Worm (Caenorhabditis elegans) whole organism, L2 larva: ENCODE measurements around the gene F44F4.9.
"Not testable (repeated sequence)": the region's sequence is repeated elsewhere in the genome, so short reads cannot be mapped to it uniquely, and the experiment has no call there.

Experiments used
- F13H6.1 ChIP-seq: sonication (generic microtip); optimal IDR thresholded peaks from 2 replicates; lab custom pipeline; 2016; ENCODE audit warnings: missing genetic modification characterization, missing compliant biosample characterization
- Y55F3AM.14 ChIP-seq: fragments of 200-800 bp; sonication (Bioruptor generic); optimal IDR thresholded peaks from 2 replicates; lab custom pipeline; 2018; ENCODE audit warnings: mild to moderate bottlenecking, missing genetic modification characterization, missing compliant biosample characterization
- ZK546.5 ChIP-seq: sonication (generic microtip); optimal IDR thresholded peaks from 2 replicates; lab custom pipeline; 2017; ENCODE audit warnings: missing biosample characterization, missing genetic modification characterization
- alr-1 ChIP-seq: fragments of 150-350 bp; optimal IDR thresholded peaks from 2 replicates; lab custom pipeline; 2014; ENCODE audit warnings: missing biosample characterization, missing genetic modification characterization
- aly-2 ChIP-seq: fragments of 150-350 bp; optimal IDR thresholded peaks from 2 replicates; lab custom pipeline; 2014; ENCODE audit warnings: missing biosample characterization, missing genetic modification characterization
- ama-1 ChIP-seq: fragments of 150-350 bp; optimal IDR thresholded peaks from 2 replicates; lab custom pipeline; 2018; ENCODE audit warnings: inconsistent platforms
- blmp-1 ChIP-seq: sonication (generic microtip); optimal IDR thresholded peaks from 2 replicates; lab custom pipeline; 2017; ENCODE audit warnings: missing genetic modification characterization, mild to moderate bottlenecking, missing compliant biosample characterization, antibody characterized with exemption, moderate library complexity; ENCODE audit not compliant: insufficient read depth
- ceh-16 ChIP-seq: fragments of 150-350 bp; optimal IDR thresholded peaks from 2 replicates; lab custom pipeline; 2014; ENCODE audit warnings: missing biosample characterization, missing genetic modification characterization
- crh-2 ChIP-seq: sonication (generic microtip); optimal IDR thresholded peaks from 2 replicates; lab custom pipeline; 2017; ENCODE audit warnings: missing biosample characterization, missing genetic modification characterization
- dmd-4 ChIP-seq: sonication (generic microtip); optimal IDR thresholded peaks from 2 replicates; lab custom pipeline; 2017; ENCODE audit warnings: missing biosample characterization, missing genetic modification characterization
- elt-3 ChIP-seq: sonication (generic microtip); optimal IDR thresholded peaks from 2 replicates; lab custom pipeline; 2017; ENCODE audit warnings: missing biosample characterization, missing genetic modification characterization
- fos-1 ChIP-seq: fragments of 150-350 bp; optimal IDR thresholded peaks from 2 replicates; lab custom pipeline; 2014; ENCODE audit warnings: missing biosample characterization, missing genetic modification characterization
- mab-5 ChIP-seq: fragments of 150-350 bp; optimal IDR thresholded peaks from 2 replicates; lab custom pipeline; 2014; ENCODE audit warnings: missing biosample characterization, missing genetic modification characterization
- nhr-12 ChIP-seq: fragments of 150-350 bp; optimal IDR thresholded peaks from 2 replicates; lab custom pipeline; 2014; ENCODE audit warnings: missing biosample characterization, missing genetic modification characterization
- nhr-129 ChIP-seq: fragments of 150-350 bp; optimal IDR thresholded peaks from 2 replicates; lab custom pipeline; 2014; ENCODE audit warnings: missing biosample characterization, missing genetic modification characterization
- nhr-23 ChIP-seq: fragments of 150-350 bp; optimal IDR thresholded peaks from 2 replicates; lab custom pipeline; 2014; ENCODE audit warnings: missing biosample characterization, missing genetic modification reagents, missing genetic modification characterization
- nhr-237 ChIP-seq: fragments of 150-350 bp; optimal IDR thresholded peaks from 2 replicates; lab custom pipeline; 2014; ENCODE audit warnings: missing biosample characterization, missing genetic modification characterization
- peb-1 ChIP-seq: fragments of 150-350 bp; optimal IDR thresholded peaks from 2 replicates; lab custom pipeline; 2014; ENCODE audit warnings: missing biosample characterization, missing genetic modification characterization
- skn-1 ChIP-seq: sonication (generic microtip); optimal IDR thresholded peaks from 2 replicates; lab custom pipeline; 2017; ENCODE audit warnings: missing biosample characterization, missing genetic modification characterization
- snpc-4 ChIP-seq: fragments of 150-350 bp; optimal IDR thresholded peaks from 2 replicates; lab custom pipeline; 2014; ENCODE audit warnings: missing biosample characterization, missing genetic modification characterization
- unc-55 ChIP-seq: fragments of 150-350 bp; sonication (generic microtip); optimal IDR thresholded peaks from 3 replicates; lab custom pipeline; 2014; ENCODE audit warnings: missing biosample characterization, missing genetic modification reagents, missing genetic modification characterization
- zag-1 ChIP-seq: fragments of 150-350 bp; optimal IDR thresholded peaks from 2 replicates; lab custom pipeline; 2014; ENCODE audit warnings: missing biosample characterization, missing genetic modification characterization
- ztf-1 ChIP-seq: fragments of 200-800 bp; sonication (Bioruptor generic); conservative IDR thresholded peaks from 2 replicates; pipeline ENCODE4 v1.3.6; 2022; ENCODE audit warnings: missing genetic modification characterization, missing compliant biosample characterization
- ztf-11 ChIP-seq: sonication (generic microtip); optimal IDR thresholded peaks from 2 replicates; lab custom pipeline; 2017; ENCODE audit warnings: missing biosample characterization, missing genetic modification characterization
- ztf-4 ChIP-seq: fragments of 150-350 bp; optimal IDR thresholded peaks from 2 replicates; lab custom pipeline; 2014; ENCODE audit warnings: missing biosample characterization, missing genetic modification characterization

The F44F4.9 gene

ce11 chrII:10945446-10945845 is 29.8 kb upstream of the F44F4.9 start:
- TF ChIP-seq blmp-1 (peak; percentile 35), unc-55 (GFP tag; lab: Kevin White, UChicago) (peak; percentile 19), ztf-4 (tag; lab: Kevin White, UChicago) (no peak)

- not testable (repeated sequence) for TF ChIP-seq peb-1 (tag; lab: Kevin White, UChicago); Y55F3AM.14 (GFP tag; lab: Kevin White, UChicago); ztf-1 (GFP tag; lab: Robert Waterston, UW)
These were observed 26.3 kb upstream of the F44F4.9 start, which contains the start of gene R03D7.15 for ce11 chrII:10941918-10942317. R03D7.15 (plus strand) TSS chrII:10942216.

- TF ChIP-seq ZK546.5 (tag; lab: Kevin White, UChicago): no peak
- no peak for TF ChIP-seq zag-1 (tag; lab: Kevin White, UChicago)
- no peak for TF ChIP-seq nhr-237
- TF ChIP-seq alr-1 (tag; lab: Kevin White, UChicago): no peak
- no peak for TF ChIP-seq skn-1 (tag; lab: Kevin White, UChicago)
- TF ChIP-seq nhr-12 (tag; lab: Kevin White, UChicago): no peak
- no peak for TF ChIP-seq elt-3
- TF ChIP-seq ama-1 (lab: Kevin White, UChicago): no peak
- TF ChIP-seq nhr-23 (tag; lab: Kevin White, UChicago): no peak
These were observed 19.7 kb upstream of the F44F4.9 start for ce11 chrII:10935336-10935735.

ce11 chrII:10934786-10935185 is 19.2 kb upstream of the F44F4.9 start, which contains the start of gene R03D7.2:
R03D7.2 (minus strand) TSS chrII:10935184.
- no peak for TF ChIP-seq mab-5
- TF ChIP-seq aly-2 (tag; lab: Kevin White, UChicago): no peak
- no peak for TF ChIP-seq nhr-12 (tag; lab: Kevin White, UChicago)
- no peak for TF ChIP-seq snpc-4 (tag; lab: Kevin White, UChicago)
- TF ChIP-seq peb-1 (tag; lab: Kevin White, UChicago): no peak
- TF ChIP-seq ztf-11 (tag; lab: Kevin White, UChicago): no peak
- TF ChIP-seq alr-1 (tag; lab: Kevin White, UChicago): no peak
- no peak for TF ChIP-seq dmd-4 (tag; lab: Kevin White, UChicago)
- no peak for TF ChIP-seq zag-1 (tag; lab: Kevin White, UChicago)
- TF ChIP-seq F13H6.1: no peak
- TF ChIP-seq ceh-16 (tag; lab: Kevin White, UChicago): no peak
- TF ChIP-seq ztf-4 (tag; lab: Kevin White, UChicago): no peak
- TF ChIP-seq, all 48 proteins: peak for 0

ce11 chrII:10933948-10934722 is 18.5 kb upstream of the F44F4.9 start:
- TF ChIP-seq F13H6.1 (no peak), nhr-12 (tag; lab: Kevin White, UChicago) (no peak), snpc-4 (tag; lab: Kevin White, UChicago) (no peak), alr-1 (tag; lab: Kevin White, UChicago) (no peak), ztf-11 (tag; lab: Kevin White, UChicago) (no peak), crh-2 (no peak), ceh-16 (tag; lab: Kevin White, UChicago) (no peak)
- TF ChIP-seq, all 48 proteins: peak for 0

ce11 chrII:10932305-10932704 is 16.7 kb upstream of the F44F4.9 start:
- TF ChIP-seq nhr-12 (tag; lab: Kevin White, UChicago) (no peak), ztf-11 (tag; lab: Kevin White, UChicago) (no peak), fos-1 (no peak), skn-1 (tag; lab: Kevin White, UChicago) (no peak), peb-1 (tag; lab: Kevin White, UChicago) (no peak), nhr-129 (tag; lab: Kevin White, UChicago) (no peak), unc-55 (GFP tag; lab: Kevin White, UChicago) (no peak)
